Fruit fly (Drosophila melanogaster): ENCODE results near the gene CG17258.

CG17258 gene

DNA sequence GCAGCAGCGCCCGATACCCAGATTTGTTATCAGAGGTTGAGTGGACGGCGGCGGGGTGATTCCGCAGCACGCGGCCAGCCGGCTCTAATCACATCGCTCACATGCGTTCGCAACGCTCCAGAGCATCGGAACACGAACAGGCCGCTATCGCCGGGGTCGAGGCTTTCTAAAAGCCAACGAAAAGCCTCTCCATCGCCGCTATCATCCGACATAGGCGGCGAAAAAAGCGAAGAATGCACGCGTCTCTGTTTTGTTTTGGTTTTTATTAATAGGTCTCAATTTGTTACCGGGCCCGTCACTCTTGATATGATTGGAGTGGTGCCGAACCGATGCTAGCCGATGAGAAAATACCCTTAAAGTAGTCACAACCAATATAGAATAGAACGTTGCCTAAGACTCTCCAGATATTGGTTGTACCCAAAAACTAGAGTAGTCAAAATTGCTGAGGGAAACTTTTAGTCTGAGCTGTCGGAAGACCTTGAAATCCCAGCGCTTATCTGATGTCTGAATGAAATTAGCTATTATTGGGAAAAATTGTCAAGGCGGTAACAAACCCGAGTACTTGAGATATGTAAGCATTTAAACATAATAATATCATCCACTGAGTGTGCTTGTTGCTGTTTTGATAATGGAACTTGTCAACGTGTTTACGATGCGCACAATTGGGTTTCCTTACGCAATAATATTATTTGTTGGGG, 6.9 kb upstream of the CG17258 start, which contains the start of gene CG17261 (continued):
- TF ChIP-seq MTF-1 (GFP tag; optimal IDR thresholded peaks at IDR 0.05; ENCODE audit: borderline replicate concordance) (no peak), run (tag; optimal IDR thresholded peaks at IDR 0.05) (no peak), Poxn (GFP tag; IDR thresholded peaks at IDR 0.05) (no peak), maf-S (GFP tag; optimal IDR thresholded peaks at IDR 0.05) (no peak), Bteb2 (GFP tag; optimal IDR thresholded peaks at IDR 0.05) (peak; percentile 5), CG14014 (GFP tag; IDR thresholded peaks at IDR 0.05) (no peak), en (GFP tag; optimal IDR thresholded peaks at IDR 0.05) (peak; percentile 2), CG1603 (tag; optimal IDR thresholded peaks at IDR 0.05) (peak; percentile 51), caup (GFP tag; optimal IDR thresholded peaks at IDR 0.05; ENCODE audit: severe bottlenecking) (peak; percentile 69), odd (GFP tag; optimal IDR thresholded peaks at IDR 0.05) (no peak), Atf-2 (GFP tag; optimal IDR thresholded peaks at IDR 0.05) (no peak), Lpt (GFP tag; optimal IDR thresholded peaks at IDR 0.05) (no peak), gcm2 (GFP tag; optimal IDR thresholded peaks at IDR 0.05) (no peak), fd96Cb (tag; optimal IDR thresholded peaks at IDR 0.05) (no peak), pros (GFP tag; optimal IDR thresholded peaks at IDR 0.05) (no peak), unpg (GFP tag; optimal IDR thresholded peaks at IDR 0.05) (peak; percentile 7), vfl (GFP tag; optimal IDR thresholded peaks at IDR 0.05) (peak; percentile 25), CG6683 (GFP tag; optimal IDR thresholded peaks at IDR 0.05) (peak; percentile 6), CG9727 (GFP tag; optimal IDR thresholded peaks at IDR 0.05) (peak; percentile 55), CG10543 (GFP tag; optimal IDR thresholded peaks at IDR 0.05) (peak; percentile 88), CG12071 (GFP tag; optimal IDR thresholded peaks at IDR 0.05) (peak; percentile 23), CG10959 (GFP tag; IDR thresholded peaks at IDR 0.05) (no peak), CG11695 (GFP tag; IDR thresholded peaks at IDR 0.05) (peak; percentile 37; the same call in 1 of the 3 replicates), so (GFP tag; IDR thresholded peaks at IDR 0.05) (no peak), PHDP (tag; optimal IDR thresholded peaks at IDR 0.05) (peak; percentile 31), ssp (GFP tag; IDR thresholded peaks at IDR 0.05) (0 out of 2 replicates have a peak, but pooled peaks have one; percentile 18), CG2678 (tag; optimal IDR thresholded peaks at IDR 0.05) (peak; percentile 56), CG9817 (tag; optimal IDR thresholded peaks at IDR 0.05) (peak; percentile 33), tap (tag; optimal IDR thresholded peaks at IDR 0.05) (no peak), psq (GFP tag; optimal IDR thresholded peaks at IDR 0.05) (no peak), CG4282 (GFP tag; optimal IDR thresholded peaks at IDR 0.05) (no peak), bowl (GFP tag; IDR thresholded peaks at IDR 0.05) (0 out of 2 replicates have a peak, but pooled peaks have one; percentile 15), Nf-YA (GFP tag; IDR thresholded peaks at IDR 0.05) (no peak), ara (GFP tag; IDR thresholded peaks at IDR 0.05) (peak; percentile 27; the same call in 1 of the 2 replicates), pfk (GFP tag; optimal IDR thresholded peaks at IDR 0.05) (no peak), Ets65A (GFP tag) (no peak), klu (GFP tag; IDR thresholded peaks at IDR 0.05) (no peak), dati (GFP tag; IDR thresholded peaks at IDR 0.05) (no peak), CG5953 (GFP tag; IDR thresholded peaks at IDR 0.05) (no peak), Hand (GFP tag; optimal IDR thresholded peaks at IDR 0.05) (peak; percentile 49), Aef1 (GFP tag; IDR thresholded peaks at IDR 0.05) (no peak), CG16863 (GFP tag; optimal IDR thresholded peaks at IDR 0.05) (no peak), CkIIα-i1 (GFP tag; IDR thresholded peaks at IDR 0.05) (no peak), lilli (GFP tag; optimal IDR thresholded peaks at IDR 0.05) (peak; percentile 66), CrebB (tag; optimal IDR thresholded peaks at IDR 0.05) (no peak), otp (GFP tag; IDR thresholded peaks at IDR 0.05) (0 out of 3 replicates have a peak, but pooled peaks have one; percentile 33), Mrtf (GFP tag; IDR thresholded peaks at IDR 0.05) (no peak), dmrt99B (tag; optimal IDR thresholded peaks at IDR 0.05) (peak; percentile 22), ato (GFP tag; IDR thresholded peaks at IDR 0.05; ENCODE audit: partially characterized antibody) (no peak), Doc3 (GFP tag; IDR thresholded peaks at IDR 0.05; ENCODE audit: partially characterized antibody) (no peak)
